Worm (Caenorhabditis elegans) whole organism, mixed stage, embryonic: Measurements from ENCODE around the gene btb-12.
"Not testable (repeated sequence)": the region's sequence is repeated elsewhere in the genome, so short reads cannot be mapped to it uniquely, and the experiment has no call there.

Source experiments
- blmp-1 ChIP-seq: fragments of 150-350 bp; optimal IDR thresholded peaks from 2 replicates; lab custom pipeline; 2014; ENCODE audit warnings: missing biosample characterization, missing genetic modification characterization
- ces-1 ChIP-seq: fragments of 150-350 bp; optimal IDR thresholded peaks from 2 replicates; lab custom pipeline; 2014; ENCODE audit warnings: missing biosample characterization, missing genetic modification reagents, missing genetic modification characterization
- elt-1 ChIP-seq: sonication (generic microtip); optimal IDR thresholded peaks from 2 replicates; lab custom pipeline; 2017; ENCODE audit warnings: missing genetic modification characterization, mild to moderate bottlenecking, missing compliant biosample characterization, antibody characterized with exemption, moderate library complexity, borderline replicate concordance; ENCODE audit not compliant: insufficient read depth
- flh-1 ChIP-seq: fragments of 200-800 bp; sonication (Bioruptor generic); optimal IDR thresholded peaks from 2 replicates; lab custom pipeline; 2018; ENCODE audit warnings: mild to moderate bottlenecking, missing genetic modification characterization, moderate library complexity, missing compliant biosample characterization
- mab-5 ChIP-seq: fragments of 150-350 bp; optimal IDR thresholded peaks from 2 replicates; lab custom pipeline; 2014; ENCODE audit warnings: missing biosample characterization, missing genetic modification characterization
- mls-2 ChIP-seq: sonication (generic microtip); optimal IDR thresholded peaks from 2 replicates; lab custom pipeline; 2016; ENCODE audit warnings: mild to moderate bottlenecking, missing genetic modification characterization, moderate library complexity, missing compliant biosample characterization
- nhr-12 ChIP-seq: fragments of 150-350 bp; optimal IDR thresholded peaks from 2 replicates; lab custom pipeline; 2014; ENCODE audit warnings: missing biosample characterization, missing genetic modification characterization
- nhr-28 ChIP-seq: fragments of 150-350 bp; optimal IDR thresholded peaks from 2 replicates; lab custom pipeline; 2014; ENCODE audit warnings: missing biosample characterization, missing genetic modification characterization
- nhr-76 ChIP-seq: sonication (generic microtip); optimal IDR thresholded peaks from 2 replicates; lab custom pipeline; 2017; ENCODE audit warnings: missing biosample characterization, missing genetic modification characterization
- unc-39 ChIP-seq: fragments of 150-350 bp; optimal IDR thresholded peaks from 2 replicates; lab custom pipeline; 2014; ENCODE audit warnings: missing biosample characterization, missing genetic modification characterization
- unc-62 ChIP-seq: fragments of 150-350 bp; optimal IDR thresholded peaks from 2 replicates; lab custom pipeline; 2014; ENCODE audit warnings: missing biosample characterization, missing genetic modification reagents, missing genetic modification characterization
- zip-8 ChIP-seq: fragments of 150-350 bp; optimal IDR thresholded peaks from 2 replicates; lab custom pipeline; 2014; ENCODE audit warnings: missing biosample characterization, missing genetic modification characterization
- ztf-11 ChIP-seq: fragments of 150-350 bp; optimal IDR thresholded peaks from 2 replicates; lab custom pipeline; 2014; ENCODE audit warnings: missing biosample characterization, missing genetic modification characterization

DNA sequence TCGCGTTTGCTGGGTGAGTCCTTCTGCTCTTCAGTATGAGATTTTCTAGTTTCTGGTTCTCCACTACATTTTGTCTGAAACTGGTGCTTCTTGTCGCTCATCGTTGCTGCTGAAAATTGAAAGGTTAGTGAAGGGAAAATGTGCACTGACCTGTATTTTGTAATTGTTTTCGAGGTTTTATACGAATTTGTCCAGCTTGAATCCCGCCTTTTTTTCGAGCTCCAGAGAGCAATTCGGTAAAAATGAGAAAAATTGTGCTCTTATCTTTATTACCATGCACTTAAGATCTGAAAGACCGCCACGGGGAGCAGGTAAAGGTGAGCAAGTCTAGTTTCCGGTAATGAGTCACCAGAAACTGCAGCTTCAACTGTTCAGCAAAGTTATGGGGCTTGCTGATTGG is 27.2 kb upstream of the btb-12 start, which contains the start of gene C08E3.15:
- TF ChIP-seq elt-1; nhr-76 (tag; lab: Kevin White, UChicago); unc-62 (GFP tag; lab: Kevin White, UChicago); mab-5 (tag; lab: Kevin White, UChicago); nhr-12; ces-1 (GFP tag; lab: Kevin White, UChicago); unc-39 (tag; lab: Kevin White, UChicago); blmp-1; mls-2 (tag; lab: Kevin White, UChicago); ztf-11; nhr-28 (tag; lab: Kevin White, UChicago); flh-1 (GFP tag; lab: Kevin White, UChicago); zip-8 (tag; lab: Kevin White, UChicago): not testable (repeated sequence)
